Worm (Caenorhabditis elegans): ENCODE data around the gene F41B4.3.

ce11 chrX:6840670-6841308 lies 4.9 kb upstream of the F41B4.3 start, which contains the start of the genes glr-6 and asg-2:
- no peak for TF ChIP-seq elt-1 (tag; optimal IDR thresholded peaks at IDR 0.05)
- TF ChIP-seq ZK546.5 (tag; optimal IDR thresholded peaks at IDR 0.05) = no peak
- peak; percentile 15 for TF ChIP-seq egl-27 (tag; optimal IDR thresholded peaks at IDR 0.05)
- TF ChIP-seq R02D3.7 (tag; optimal IDR thresholded peaks at IDR 0.05) = peak; percentile 24
- no peak for TF ChIP-seq nhr-12 (tag; optimal IDR thresholded peaks at IDR 0.05)
